Fruit fly (Drosophila melanogaster) whole organism: ENCODE measurements around the gene CG17650.

Experiments
- Dll ChIP-seq: fragments of >200 bp; optimal IDR thresholded peaks from 2 replicates; lab custom pipeline; 2017
- psq ChIP-seq: fragments of >200 bp; optimal IDR thresholded peaks from 2 replicates; lab custom pipeline; 2017

dm6 chr2L:1751953-1752352 is 6.9 kb downstream of the CG17650 start, which contains the start of the genes CG17712 and CG17648:
- TF ChIP-seq Dll (lab: Kevin White, UChicago) (no peak), psq (lab: Kevin White, UChicago) (no peak)
